Fruit fly (Drosophila melanogaster) S2 (cell line): ENCODE results near the gene Eig71Ea.

Experiments
- CG8478 ChIP-seq: fragments of >200 bp; optimal IDR thresholded peaks from 2 replicates; lab custom pipeline; 2018
- CTCF ChIP-seq, 2 experiments: fragments of >200 bp; optimal IDR thresholded peaks; 2 replicates each; lab custom pipeline; 2018

dm6 chr3L:15692388-15692787 is 42.9 kb upstream of the Eig71Ea start:
- no peak for TF ChIP-seq CG8478 (lab: Kevin White, UChicago)
- TF ChIP-seq CTCF (optimal IDR thresholded peaks at IDR 0.05; lab: Kevin White, UChicago) = no peak
